Worm (Caenorhabditis elegans): Measurements from ENCODE around the gene memo-1.

ce11 chrV:7836911-7837310 is 10.1 kb downstream of the memo-1 start, which contains the start of gene txt-5:
- TF ChIP-seq flt-1 (GFP tag; IDR thresholded peaks at IDR 0.05) (no peak), ztf-23 (GFP tag; IDR thresholded peaks at IDR 0.05) (no peak), cog-1 (tag; optimal IDR thresholded peaks at IDR 0.05) (no peak), T22C8.4 (GFP tag; IDR thresholded peaks at IDR 0.05) (no peak), ztf-29 (GFP tag; IDR thresholded peaks at IDR 0.05) (no peak), med-1 (GFP tag; optimal IDR thresholded peaks at IDR 0.05; ENCODE audit: insufficient read depth) (no peak), tab-1 (GFP tag; IDR thresholded peaks at IDR 0.05) (no peak), ref-1 (GFP tag; conservative IDR thresholded peaks at IDR 0.05) (no peak), klf-2 (GFP tag; conservative IDR thresholded peaks at IDR 0.05) (no peak)

Data from whole organism, midembryonic.